Fruit fly (Drosophila melanogaster): ENCODE measurements around the gene Rbp9.

The Rbp9 gene

DNA sequence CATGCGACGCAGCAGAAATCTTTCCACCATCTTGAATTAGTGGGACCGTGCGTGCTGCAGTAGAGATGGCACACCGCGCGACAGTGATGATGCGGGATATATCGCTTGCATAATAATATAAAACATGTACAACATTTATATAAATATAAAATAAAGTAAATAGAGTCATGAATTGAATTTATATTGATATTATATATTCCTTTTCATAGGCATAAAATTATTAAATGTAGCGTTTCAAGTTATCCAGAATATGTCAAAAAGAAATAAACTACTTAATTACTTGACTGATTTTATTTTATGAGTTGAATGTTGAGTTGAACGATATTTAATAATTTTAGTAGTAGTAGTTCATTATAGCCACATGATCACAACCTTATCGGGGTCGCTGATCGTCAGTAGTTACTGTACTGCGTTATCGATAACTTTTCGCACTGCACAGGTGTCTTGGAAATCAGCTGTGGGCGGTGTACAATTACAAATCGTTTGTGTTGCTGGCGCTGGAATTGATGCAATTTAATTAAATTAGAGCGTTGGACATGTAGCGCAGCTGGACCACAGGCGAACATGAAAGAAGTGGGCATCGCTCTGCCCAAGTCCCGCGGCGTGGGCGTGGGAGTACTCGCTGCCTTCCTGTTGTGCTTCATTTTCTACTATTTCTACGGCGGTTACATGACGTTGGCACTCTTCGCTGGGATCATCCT, 33.3 kb downstream of the Rbp9 start, which contains the start of the genes Chd1 and Bem46 (continued):
- peak; percentile 90 for TF ChIP-seq YL-1 (GFP tag; optimal IDR thresholded peaks at IDR 0.05)
- TF ChIP-seq knrl (GFP tag; IDR thresholded peaks at IDR 0.05; ENCODE audit: partially characterized antibody), result 0 out of 3 replicates have a peak, but pooled peaks have one; percentile 23
- peak; percentile 57 for TF ChIP-seq tx (GFP tag; optimal IDR thresholded peaks at IDR 0.05)
- TF ChIP-seq sens-2 (GFP tag; IDR thresholded peaks at IDR 0.05), result no peak
- TF ChIP-seq CG4854 (GFP tag; optimal IDR thresholded peaks at IDR 0.05), result peak; percentile 64
- peak; percentile 79 for TF ChIP-seq H2.0 (GFP tag; IDR thresholded peaks at IDR 0.05)
- no peak for TF ChIP-seq p53 (GFP tag; optimal IDR thresholded peaks at IDR 0.05)
- peak; percentile 84 for TF ChIP-seq Rfx (GFP tag; IDR thresholded peaks at IDR 0.05)
- peak; percentile 78 for TF ChIP-seq so (GFP tag; IDR thresholded peaks at IDR 0.05)
- peak; percentile 88 for TF ChIP-seq CG8924 (tag; optimal IDR thresholded peaks at IDR 0.05)
- TF ChIP-seq CG8944 (GFP tag; optimal IDR thresholded peaks at IDR 0.05), result peak; percentile 70
- peak; percentile 82 for TF ChIP-seq zfh1 (GFP tag; IDR thresholded peaks at IDR 0.05)
- no peak for TF ChIP-seq Tbp (GFP tag; optimal IDR thresholded peaks at IDR 0.05)
- no peak for TF ChIP-seq Hr78 (GFP tag; optimal IDR thresholded peaks at IDR 0.05)
- no peak; the same call in 1 of the 2 replicates for TF ChIP-seq seq (GFP tag; IDR thresholded peaks at IDR 0.05)
- TF ChIP-seq Elba2 (GFP tag; optimal IDR thresholded peaks at IDR 0.05), result peak; percentile 1
- TF ChIP-seq Fer3 (tag; optimal IDR thresholded peaks at IDR 0.05), result peak; percentile 86
- TF ChIP-seq HLH3B (GFP tag; IDR thresholded peaks at IDR 0.05), result peak; percentile 82
- TF ChIP-seq CG18476 (GFP tag; optimal IDR thresholded peaks at IDR 0.05), result peak; percentile 71
- peak; percentile 73 for TF ChIP-seq vfl (GFP tag; optimal IDR thresholded peaks at IDR 0.05)
- TF ChIP-seq CG9215 (GFP tag; IDR thresholded peaks at IDR 0.05), result peak; percentile 88
- TF ChIP-seq fd96Cb (tag; optimal IDR thresholded peaks at IDR 0.05), result peak; percentile 84
- peak; percentile 63 for TF ChIP-seq CG9609 (GFP tag; optimal IDR thresholded peaks at IDR 0.05)
- no peak for TF ChIP-seq en (GFP tag; optimal IDR thresholded peaks at IDR 0.05)
- peak; percentile 81 for TF ChIP-seq CG4820 (GFP tag; optimal IDR thresholded peaks at IDR 0.05)
- peak in 1 of 2 experiments; percentile 81 for TF ChIP-seq bsh (GFP tag; optimal IDR thresholded peaks at IDR 0.05)
- TF ChIP-seq bab2 (GFP tag; optimal IDR thresholded peaks at IDR 0.05), result peak; percentile 79
- no peak for TF ChIP-seq Eip74EF (GFP tag; optimal IDR thresholded peaks at IDR 0.05)
- no peak for TF ChIP-seq btn (GFP tag; optimal IDR thresholded peaks at IDR 0.05)
- 0 out of 2 replicates have a peak, but pooled peaks have one; percentile 36 for TF ChIP-seq CG4360 (GFP tag; IDR thresholded peaks at IDR 0.05)
- peak; percentile 54; the same call in 1 of the 2 replicates for TF ChIP-seq CG31224 (GFP tag; IDR thresholded peaks at IDR 0.05)
- peak; percentile 48; the same call in 2 of the 3 replicates for TF ChIP-seq sr (GFP tag; IDR thresholded peaks at IDR 0.05)
- peak; percentile 94 for TF ChIP-seq CoRest (tag; optimal IDR thresholded peaks at IDR 0.05)
- TF ChIP-seq B-H2 (GFP tag; optimal IDR thresholded peaks at IDR 0.05), result peak; percentile 89
- peak; percentile 80 for TF ChIP-seq unpg (GFP tag; optimal IDR thresholded peaks at IDR 0.05)
- TF ChIP-seq sima (GFP tag; optimal IDR thresholded peaks at IDR 0.05), result no peak
- TF ChIP-seq lov (optimal IDR thresholded peaks at IDR 0.05), result no peak
- TF ChIP-seq lov (GFP tag; IDR thresholded peaks at IDR 0.05), result 0 out of 3 replicates have a peak, but pooled peaks have one; percentile 18
- peak; percentile 70 for TF ChIP-seq CG10431 (GFP tag; optimal IDR thresholded peaks at IDR 0.05)
- peak; percentile 39; the same call in 1 of the 2 replicates for TF ChIP-seq inv (GFP tag; IDR thresholded peaks at IDR 0.05; ENCODE audit: partially characterized antibody)
- peak; percentile 36 for TF ChIP-seq BtbVII (GFP tag; optimal IDR thresholded peaks at IDR 0.05)
- peak; percentile 61; the same call in 2 of the 3 replicates for TF ChIP-seq croc (GFP tag; conservative IDR thresholded peaks at IDR 0.05)
- TF ChIP-seq CG9817 (tag; optimal IDR thresholded peaks at IDR 0.05), result peak; percentile 89
- TF ChIP-seq Neu2 (GFP tag; optimal IDR thresholded peaks at IDR 0.05; ENCODE audit: borderline replicate concordance), result no peak
- no peak for TF ChIP-seq Mes4 (GFP tag; optimal IDR thresholded peaks at IDR 0.05)
- TF ChIP-seq Bteb2 (GFP tag; optimal IDR thresholded peaks at IDR 0.05), result peak; percentile 33
- no peak for TF ChIP-seq z (GFP tag; IDR thresholded peaks at IDR 0.05)
- peak; percentile 54 for TF ChIP-seq Sry-δ (GFP tag; optimal IDR thresholded peaks at IDR 0.05)
- TF ChIP-seq CG8290 (GFP tag; optimal IDR thresholded peaks at IDR 0.05), result peak; percentile 55
- TF ChIP-seq CG8290 (tag; optimal IDR thresholded peaks at IDR 0.05), result no peak

Data from whole organism, embryonic.